Worm (Caenorhabditis elegans) whole organism, L4 larva: ENCODE measurements around the gene mdf-1.

Experiments used
- F37D6.2 ChIP-seq: sonication (generic microtip); optimal IDR thresholded peaks from 2 replicates; lab custom pipeline; 2016; ENCODE audit warnings: mild to moderate bottlenecking, missing genetic modification characterization, missing compliant biosample characterization
- F44E2.7 ChIP-seq: fragments of 200-800 bp; sonication (Bioruptor generic); IDR thresholded peaks from 2 replicates; pipeline ENCODE4 v2.1.2; 2022; ENCODE audit warnings: missing genetic modification characterization, missing compliant biosample characterization
- Y48G9A.11 ChIP-seq: fragments of 200-800 bp; sonication (Bioruptor generic); IDR thresholded peaks from 2 replicates; pipeline ENCODE4 v1.3.6; 2022; ENCODE audit warnings: missing genetic modification reagents, missing genetic modification characterization, missing compliant biosample characterization
- ZK546.5 ChIP-seq, 2 experiments: sonication (generic microtip); optimal IDR thresholded peaks; 2 replicates each; lab custom pipeline; 2017; ENCODE audit warnings: missing biosample characterization in 2 of 2, missing genetic modification characterization in 2 of 2
- aha-1 ChIP-seq: fragments of 150-350 bp; peaks from one replicate; lab custom pipeline; 2014; ENCODE audit warnings: missing biosample characterization, missing genetic modification characterization
- aly-2 ChIP-seq: sonication (generic microtip); optimal IDR thresholded peaks from 2 replicates; lab custom pipeline; 2018; ENCODE audit warnings: missing biosample characterization, missing genetic modification characterization
- arid-1 ChIP-seq: fragments of 200-800 bp; sonication (Bioruptor generic); conservative IDR thresholded peaks from 2 replicates; pipeline ENCODE4 v1.3.6; 2022; ENCODE audit warnings: missing genetic modification reagents, missing genetic modification characterization, missing compliant biosample characterization
- ceh-32 ChIP-seq: sonication (generic microtip); optimal IDR thresholded peaks from 2 replicates; lab custom pipeline; 2016; ENCODE audit warnings: mild to moderate bottlenecking, missing genetic modification characterization, missing compliant biosample characterization; ENCODE audit not compliant: poor library complexity
- ceh-44 ChIP-seq: fragments of 200-800 bp; sonication (Bioruptor generic); IDR thresholded peaks from 2 replicates; pipeline ENCODE4 v1.3.6; 2022; ENCODE audit warnings: missing genetic modification reagents, missing genetic modification characterization, missing compliant biosample characterization
- ceh-62 ChIP-seq: sonication (generic microtip); optimal IDR thresholded peaks from 2 replicates; lab custom pipeline; 2017; ENCODE audit warnings: missing biosample characterization, missing genetic modification characterization
- daf-16 ChIP-seq, 3 experiments: sonication (generic microtip); optimal IDR thresholded peaks; 2 replicates each; lab custom pipeline; 2016 to 2017; ENCODE audit warnings: missing genetic modification characterization in 3 of 3, missing genetic modification reagents in 3 of 3, mild to moderate bottlenecking in 2 of 3, missing compliant biosample characterization in 2 of 3, missing biosample characterization in 1 of 3, moderate library complexity in 1 of 3
- dmd-6 ChIP-seq: fragments of 200-800 bp; sonication (Bioruptor generic); IDR thresholded peaks from 2 replicates; pipeline ENCODE4 v1.3.6; 2022; ENCODE audit warnings: missing genetic modification reagents, missing genetic modification characterization, missing compliant biosample characterization
- dmd-9 ChIP-seq: fragments of 200-800 bp; sonication (Bioruptor generic); IDR thresholded peaks from 2 replicates; pipeline ENCODE4 v1.3.6; 2022; ENCODE audit warnings: missing genetic modification reagents, missing genetic modification characterization, missing compliant biosample characterization
- dve-1 ChIP-seq: sonication (generic microtip); optimal IDR thresholded peaks from 2 replicates; lab custom pipeline; 2017; ENCODE audit warnings: antibody characterized with exemption, mild to moderate bottlenecking, missing genetic modification characterization, missing compliant biosample characterization; ENCODE audit not compliant: insufficient read depth
- gei-8 ChIP-seq: fragments of 200-800 bp; sonication (Bioruptor generic); optimal IDR thresholded peaks from 2 replicates; lab custom pipeline; 2018; ENCODE audit warnings: mild to moderate bottlenecking, missing genetic modification characterization, missing compliant biosample characterization
- hlh-11 ChIP-seq: fragments of 200-800 bp; sonication (Bioruptor generic); optimal IDR thresholded peaks from 2 replicates; lab custom pipeline; 2018; ENCODE audit warnings: mild to moderate bottlenecking, missing genetic modification characterization, missing compliant biosample characterization
- jun-1 ChIP-seq: fragments of 150-350 bp; optimal IDR thresholded peaks from 2 replicates; lab custom pipeline; 2014; ENCODE audit warnings: missing biosample characterization, missing genetic modification reagents, missing genetic modification characterization
- lin-13 ChIP-seq: fragments of 150-350 bp; optimal IDR thresholded peaks from 2 replicates; lab custom pipeline; 2014; ENCODE audit warnings: missing biosample characterization, missing genetic modification reagents, missing genetic modification characterization
- lin-39 ChIP-seq: fragments of 150-350 bp; optimal IDR thresholded peaks from 2 replicates; lab custom pipeline; 2014; ENCODE audit warnings: missing biosample characterization, missing genetic modification reagents, missing genetic modification characterization
- mdt-29 ChIP-seq: fragments of 200-800 bp; sonication (Bioruptor generic); IDR thresholded peaks from 2 replicates; pipeline ENCODE4 v1.3.6; 2022; ENCODE audit warnings: missing genetic modification reagents, missing genetic modification characterization, missing compliant biosample characterization
- mxl-2 ChIP-seq: fragments of 200-800 bp; sonication (Bioruptor generic); conservative IDR thresholded peaks from 2 replicates; pipeline ENCODE4 v1.3.6; 2022; ENCODE audit warnings: missing genetic modification reagents, missing genetic modification characterization, missing compliant biosample characterization
- nhr-28 ChIP-seq: fragments of 150-350 bp; optimal IDR thresholded peaks from 2 replicates; lab custom pipeline; 2014; ENCODE audit warnings: missing biosample characterization, missing genetic modification characterization
- nhr-41 ChIP-seq: fragments of 200-800 bp; sonication (Bioruptor generic); IDR thresholded peaks from 2 replicates; pipeline ENCODE4 v1.3.6; 2022; ENCODE audit warnings: missing genetic modification reagents, missing genetic modification characterization, missing compliant biosample characterization
- nhr-42 ChIP-seq: fragments of 200-800 bp; sonication (Bioruptor generic); IDR thresholded peaks from 2 replicates; pipeline ENCODE4 v1.3.6; 2022; ENCODE audit warnings: missing genetic modification characterization, missing compliant biosample characterization
- nhr-76 ChIP-seq: fragments of 150-350 bp; optimal IDR thresholded peaks from 2 replicates; lab custom pipeline; 2014; ENCODE audit warnings: missing biosample characterization, missing genetic modification characterization
- pqm-1 ChIP-seq: sonication (generic microtip); optimal IDR thresholded peaks from 2 replicates; lab custom pipeline; 2017; ENCODE audit warnings: missing biosample characterization, missing genetic modification characterization
- set-16 ChIP-seq: fragments of 200-800 bp; sonication (Bioruptor generic); IDR thresholded peaks from 2 replicates; pipeline ENCODE4 v1.3.6; 2022; ENCODE audit warnings: missing genetic modification reagents, missing genetic modification characterization, missing compliant biosample characterization
- tag-97 ChIP-seq: fragments of 200-800 bp; sonication (Bioruptor generic); IDR thresholded peaks from 2 replicates; pipeline ENCODE4 v1.3.6; 2022; ENCODE audit warnings: missing genetic modification characterization, missing compliant biosample characterization
- unc-130 ChIP-seq: sonication (generic microtip); optimal IDR thresholded peaks from 2 replicates; lab custom pipeline; 2016; ENCODE audit warnings: missing genetic modification reagents, missing genetic modification characterization, missing compliant biosample characterization
- unc-39 ChIP-seq: sonication (generic microtip); optimal IDR thresholded peaks from 2 replicates; lab custom pipeline; 2017; ENCODE audit warnings: missing biosample characterization, missing genetic modification characterization
- unc-62 ChIP-seq, 3 experiments: fragments of 150-350 bp in 1 of 3; sonication (generic microtip); optimal IDR thresholded peaks in 2 of 3; peaks in 1 of 3; 1 replicate in 1 of 3; 2 replicates in 2 of 3; lab custom pipeline; 2014 to 2017; ENCODE audit warnings: missing biosample characterization in 3 of 3, missing genetic modification characterization in 3 of 3, missing genetic modification reagents in 3 of 3, missing genotype in 1 of 3
- vab-7 ChIP-seq: fragments of 200-800 bp; sonication (Bioruptor generic); IDR thresholded peaks from 2 replicates; pipeline ENCODE4 v1.3.6; 2022; ENCODE audit warnings: missing genetic modification reagents, missing genetic modification characterization, missing compliant biosample characterization
- zag-1 ChIP-seq: fragments of 150-350 bp; optimal IDR thresholded peaks from 2 replicates; lab custom pipeline; 2014; ENCODE audit warnings: missing biosample characterization, missing genetic modification characterization
- zfp-2 ChIP-seq: sonication (generic microtip); optimal IDR thresholded peaks from 2 replicates; lab custom pipeline; 2016; ENCODE audit warnings: mild to moderate bottlenecking, missing genetic modification characterization, missing compliant biosample characterization
- zfp-3 ChIP-seq: fragments of 200-800 bp; sonication (Bioruptor generic); conservative IDR thresholded peaks from 2 replicates; pipeline ENCODE4 v1.3.6; 2022; ENCODE audit warnings: missing genetic modification reagents, missing genetic modification characterization, missing compliant biosample characterization
- zip-11 ChIP-seq: fragments of 200-800 bp; sonication (Bioruptor generic); IDR thresholded peaks from 2 replicates; pipeline ENCODE4 v1.3.6; 2022; ENCODE audit warnings: missing genetic modification characterization, missing compliant biosample characterization
- zip-2 ChIP-seq: fragments of 150-350 bp; optimal IDR thresholded peaks from 2 replicates; lab custom pipeline; 2014; ENCODE audit warnings: missing biosample characterization, missing genetic modification characterization

mdf-1 gene

DNA sequence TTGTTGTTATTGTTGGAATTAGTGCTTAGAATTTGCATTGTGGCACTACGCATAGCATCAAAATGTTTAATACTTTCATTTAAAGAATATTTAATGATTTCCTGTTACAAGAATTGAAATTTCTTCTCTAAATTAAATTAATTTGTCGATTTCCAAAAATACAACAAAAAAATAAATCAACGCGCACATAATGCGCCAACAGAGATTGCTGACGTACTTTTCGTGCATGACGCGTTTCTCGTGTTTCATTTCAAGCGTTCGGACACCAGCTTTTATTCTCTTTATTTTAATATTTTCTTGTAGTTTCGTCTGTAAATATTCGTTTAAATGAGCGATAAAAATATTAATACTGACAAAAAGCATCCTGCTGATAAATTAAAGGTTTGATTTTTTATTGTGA is 30.4 kb downstream of the mdf-1 start, which contains the start of gene eif-2Bdelta (continued):
- TF ChIP-seq unc-130 (no peak), ceh-44 (GFP tag; lab: Robert Waterston, UW) (no peak), tag-97 (GFP tag; lab: Robert Waterston, UW) (no peak), mdt-29 (GFP tag; lab: Robert Waterston, UW) (no peak), gei-8 (GFP tag; lab: Kevin White, UChicago) (no peak), jun-1 (tag; lab: Kevin White, UChicago) (no peak), zip-11 (GFP tag; lab: Robert Waterston, UW) (no peak), nhr-41 (GFP tag; lab: Robert Waterston, UW) (no peak), lin-13 (GFP tag; lab: Kevin White, UChicago) (no peak), nhr-76 (no peak), F37D6.2 (tag; lab: Kevin White, UChicago) (no peak), zfp-3 (no peak), unc-39 (tag; lab: Kevin White, UChicago) (no peak), nhr-28 (no peak)
- TF ChIP-seq, all 104 proteins: peak for 15

DNA sequence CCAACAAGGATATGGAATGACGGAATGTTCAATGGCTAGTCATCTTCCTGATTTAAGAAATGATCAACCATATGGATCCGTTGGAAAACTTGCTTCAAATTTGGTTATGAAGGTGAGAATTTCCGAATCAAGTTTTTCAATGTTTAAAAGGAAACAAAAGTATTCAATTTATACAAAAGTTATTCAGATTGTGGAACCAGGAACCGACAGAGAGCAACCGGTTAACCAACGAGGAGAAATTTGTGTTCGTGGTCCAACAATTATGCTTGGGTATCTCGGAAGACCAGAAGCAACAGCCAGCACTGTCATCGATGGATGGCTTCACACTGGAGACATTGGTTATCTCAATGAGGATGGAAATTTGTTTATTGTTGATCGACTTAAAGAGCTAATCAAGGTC is 34.4 kb downstream of the mdf-1 start:
- no peak for TF ChIP-seq zag-1 (tag; lab: Kevin White, UChicago)
- peak in 1 of 2 experiments; percentile 32 for TF ChIP-seq unc-62 (GFP tag; optimal IDR thresholded peaks at IDR 0.05 in 1 of 2; lab: Kevin White, UChicago)
- TF ChIP-seq unc-62 (tag; optimal IDR thresholded peaks at IDR 0.05; lab: Kevin White, UChicago), result no peak
- TF ChIP-seq aha-1, result peak; percentile 97
- TF ChIP-seq daf-16 (GFP tag; optimal IDR thresholded peaks at IDR 0.05; lab: Kevin White, UChicago), result no peak
- TF ChIP-seq daf-16 (tag; optimal IDR thresholded peaks at IDR 0.05; lab: Kevin White, UChicago), result no peak

- TF ChIP-seq nhr-42 (GFP tag; lab: Robert Waterston, UW) (no peak), zfp-2 (tag; lab: Kevin White, UChicago) (no peak), daf-16 (GFP tag; optimal IDR thresholded peaks at IDR 0.05; lab: Kevin White, UChicago) (no peak), daf-16 (tag; optimal IDR thresholded peaks at IDR 0.05; lab: Kevin White, UChicago) (peak; percentile 56), zag-1 (tag; lab: Kevin White, UChicago) (no peak), ceh-62 (tag; lab: Kevin White, UChicago) (no peak), aha-1 (peak; percentile 74), dmd-9 (no peak), F44E2.7 (GFP tag; lab: Robert Waterston, UW) (no peak), mxl-2 (GFP tag; lab: Robert Waterston, UW) (no peak), arid-1 (GFP tag; lab: Robert Waterston, UW) (no peak), tag-97 (GFP tag; lab: Robert Waterston, UW) (no peak), ZK546.5 (tag; optimal IDR thresholded peaks at IDR 0.05; lab: Kevin White, UChicago) (no peak), nhr-28 (peak; percentile 50), set-16 (GFP tag; lab: Robert Waterston, UW) (no peak), lin-39 (tag; lab: Kevin White, UChicago) (no peak), ceh-32 (tag; lab: Kevin White, UChicago) (no peak), hlh-11 (peak; percentile 16), unc-39 (tag; lab: Kevin White, UChicago) (no peak), Y48G9A.11 (GFP tag; lab: Robert Waterston, UW) (no peak), vab-7 (GFP tag; lab: Robert Waterston, UW) (no peak), pqm-1 (tag; lab: Kevin White, UChicago) (peak; percentile 23), aly-2 (no peak), zip-2 (tag; lab: Kevin White, UChicago) (no peak), dmd-6 (GFP tag; lab: Robert Waterston, UW) (peak; percentile 34; the same call in 1 of the 2 replicates), dve-1 (tag; lab: Kevin White, UChicago) (peak; percentile 26)
These were observed 36.3 kb downstream of the mdf-1 start, which contains the start of gene acs-14 for ce11 chrV:9507742-9508141. TSS of gene acs-14 (plus strand) at chrV:9508132.
